Worm (Caenorhabditis elegans) whole organism, L4 larva: ENCODE measurements around the gene F55C9.15.

ENCODE experiments used
- ceh-20 ChIP-seq: fragments of 200-800 bp; sonication (Bioruptor generic); IDR thresholded peaks from 2 replicates; pipeline ENCODE4 v1.3.6; 2022; ENCODE audit warnings: missing genetic modification reagents, missing genetic modification characterization, missing compliant biosample characterization
- ces-1 ChIP-seq: fragments of 150-350 bp; sonication (generic microtip); optimal IDR thresholded peaks from 4 replicates; lab custom pipeline; 2014; ENCODE audit warnings: missing biosample characterization, missing genetic modification reagents, missing genetic modification characterization
- dpl-1 ChIP-seq: fragments of 150-350 bp; optimal IDR thresholded peaks from 2 replicates; lab custom pipeline; 2014; ENCODE audit warnings: missing biosample characterization, missing genetic modification reagents, missing genetic modification characterization
- fkh-10 ChIP-seq: fragments of 150-350 bp; optimal IDR thresholded peaks from 2 replicates; lab custom pipeline; 2014; ENCODE audit warnings: missing biosample characterization, missing genetic modification reagents, missing genetic modification characterization
- snpc-4 ChIP-seq: fragments of 150-350 bp; optimal IDR thresholded peaks from 2 replicates; lab custom pipeline; 2014; ENCODE audit warnings: missing biosample characterization, missing genetic modification characterization

DNA sequence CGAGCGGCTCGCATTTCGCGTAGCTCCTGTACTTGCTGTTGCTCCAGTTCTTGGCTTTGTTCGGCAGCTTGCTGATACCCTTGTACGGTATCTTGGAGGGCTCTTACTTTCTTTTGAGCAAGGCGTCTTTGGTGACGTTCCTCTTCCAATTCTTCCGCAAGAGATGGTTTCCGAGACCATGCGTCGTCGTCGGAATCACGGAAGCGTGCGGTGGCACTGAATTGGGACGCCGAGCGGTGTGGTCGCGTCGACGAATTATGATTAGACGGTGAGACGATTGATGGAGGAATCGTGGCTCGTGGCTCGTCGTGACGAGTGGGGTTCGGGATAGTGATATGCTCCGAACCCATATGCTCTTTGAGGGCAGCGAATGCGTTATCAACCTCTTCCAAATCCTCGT is 30.5 kb downstream of the F55C9.15 start:
- TF ChIP-seq snpc-4 (tag; lab: Kevin White, UChicago) (no peak), fkh-10 (GFP tag; lab: Kevin White, UChicago) (no peak), ceh-20 (GFP tag; lab: Robert Waterston, UW) (no peak), dpl-1 (GFP tag; lab: Kevin White, UChicago) (no peak), ces-1 (GFP tag; lab: Kevin White, UChicago) (no peak)
